Fruit fly (Drosophila melanogaster) whole organism, embryonic: ENCODE results near the gene CG6340.

Experiments
- Abd-B ChIP-seq: fragments of 200-800 bp; sonication (Bioruptor generic); optimal IDR thresholded peaks from 2 replicates; lab custom pipeline; 2018; ENCODE audit warnings: missing biosample characterization, mild to moderate bottlenecking, missing genetic modification characterization, moderate library complexity
- Adf1 ChIP-seq: fragments of 200-800 bp; sonication (Bioruptor generic); IDR thresholded peaks from 2 replicates; pipeline ENCODE4 v1.3.6; 2022; ENCODE audit warnings: missing biosample characterization, missing genetic modification characterization
- Blimp-1 ChIP-seq: fragments of 200-800 bp; sonication (Bioruptor generic); optimal IDR thresholded peaks from 3 replicates; lab custom pipeline; 2018; ENCODE audit warnings: missing biosample characterization, missing genetic modification characterization, mild to moderate bottlenecking, moderate library complexity, missing genetic modification reagents
- CG10654 ChIP-seq: fragments of 200-800 bp; sonication (Bioruptor generic); optimal IDR thresholded peaks from 2 replicates; lab custom pipeline; 2016; ENCODE audit warnings: missing biosample characterization, missing genetic modification characterization
- CG13287 ChIP-seq: fragments of 200-800 bp; sonication (Bioruptor generic); IDR thresholded peaks from 2 replicates; pipeline ENCODE4 v1.3.6; 2022; ENCODE audit warnings: missing biosample characterization, missing genetic modification characterization; ENCODE audit not compliant: partially characterized antibody
- CG15269 ChIP-seq: fragments of 200-800 bp; sonication (Bioruptor generic); optimal IDR thresholded peaks from 2 replicates; lab custom pipeline; 2018; ENCODE audit warnings: missing biosample characterization, mild to moderate bottlenecking, missing genetic modification characterization, moderate library complexity
- CG16779 ChIP-seq: fragments of 200-800 bp; sonication (Bioruptor generic); IDR thresholded peaks from 2 replicates; pipeline ENCODE4 v1.3.6; 2022; ENCODE audit warnings: missing biosample characterization, missing genetic modification characterization
- CG17385 ChIP-seq: fragments of 200-800 bp; sonication (Bioruptor generic); optimal IDR thresholded peaks from 3 replicates; lab custom pipeline; 2018; ENCODE audit warnings: missing biosample characterization, mild to moderate bottlenecking, missing genetic modification characterization
- CG2889 ChIP-seq: fragments of 200-800 bp; sonication (Bioruptor generic); IDR thresholded peaks from 3 replicates; pipeline ENCODE4 v1.3.6; 2022; ENCODE audit warnings: missing biosample characterization, missing genetic modification characterization
- CG31441 ChIP-seq: fragments of 200-800 bp; sonication (Bioruptor generic); IDR thresholded peaks from 2 replicates; pipeline ENCODE4 v1.3.6; 2022; ENCODE audit warnings: missing biosample characterization, missing genetic modification characterization
- CG32532 ChIP-seq: fragments of 200-800 bp; sonication (Bioruptor generic); IDR thresholded peaks from 2 replicates; pipeline ENCODE4 v1.3.6; 2022; ENCODE audit warnings: missing biosample characterization, missing genetic modification characterization
- CG3847 ChIP-seq: fragments of 200-800 bp; sonication (Bioruptor generic); IDR thresholded peaks from 2 replicates; pipeline ENCODE4 v1.3.6; 2022; ENCODE audit warnings: missing biosample characterization, missing genetic modification characterization
- CG43689 ChIP-seq: fragments of 200-800 bp; sonication (Bioruptor generic); IDR thresholded peaks from 2 replicates; pipeline ENCODE4 v1.3.6; 2022; ENCODE audit warnings: missing biosample characterization, missing genetic modification characterization
- CG6272 ChIP-seq: fragments of 200-800 bp; sonication (Bioruptor generic); IDR thresholded peaks from 2 replicates; pipeline ENCODE4 v1.3.6; 2022; ENCODE audit warnings: missing biosample characterization, missing genetic modification characterization
- CG7963 ChIP-seq: fragments of 200-800 bp; sonication (Bioruptor generic); IDR thresholded peaks from 3 replicates; pipeline ENCODE4 v1.3.6; 2022; ENCODE audit warnings: missing biosample characterization, missing genetic modification characterization; ENCODE audit not compliant: partially characterized antibody
- CG7987 ChIP-seq: fragments of 200-800 bp; sonication (Bioruptor generic); optimal IDR thresholded peaks from 2 replicates; lab custom pipeline; 2018; ENCODE audit warnings: missing biosample characterization, mild to moderate bottlenecking, missing genetic modification characterization, moderate library complexity
- Deaf1 ChIP-seq: fragments of 200-800 bp; optimal IDR thresholded peaks from 3 replicates; lab custom pipeline; 2019; ENCODE audit warnings: missing biosample characterization, mild to moderate bottlenecking, missing genetic modification characterization, moderate library complexity
- Dfd ChIP-seq, 2 experiments: fragments of >200 bp; optimal IDR thresholded peaks; 2 replicates each; lab custom pipeline; 2017; ENCODE audit warnings: missing biosample characterization in 2 of 2, missing genetic modification characterization in 2 of 2
- Doc2 ChIP-seq: fragments of 200-800 bp; sonication (Bioruptor generic); IDR thresholded peaks from 2 replicates; pipeline ENCODE4 v1.3.6; 2022; ENCODE audit warnings: missing biosample characterization, missing genetic modification characterization
- Doc3 ChIP-seq: fragments of 200-800 bp; sonication (Bioruptor generic); IDR thresholded peaks from 3 replicates; pipeline ENCODE4 v1.3.6; 2022; ENCODE audit warnings: missing biosample characterization, missing genetic modification characterization; ENCODE audit not compliant: partially characterized antibody
- Fer3 ChIP-seq: fragments of 200-800 bp; sonication (Bioruptor generic); optimal IDR thresholded peaks from 2 replicates; lab custom pipeline; 2018; ENCODE audit warnings: missing biosample characterization, mild to moderate bottlenecking, missing genetic modification characterization, moderate library complexity
- GATAe ChIP-seq: fragments of 200-800 bp; sonication (Bioruptor generic); conservative IDR thresholded peaks from 2 replicates; pipeline ENCODE4 v1.3.6; 2022; ENCODE audit warnings: missing biosample characterization, missing genetic modification characterization
- HHEX ChIP-seq: fragments of 200-800 bp; sonication (Bioruptor generic); optimal IDR thresholded peaks from 3 replicates; lab custom pipeline; 2017; ENCODE audit warnings: missing biosample characterization, mild to moderate bottlenecking, missing genetic modification characterization, missing genetic modification reagents
- HLH3B ChIP-seq: fragments of 200-800 bp; sonication (Bioruptor generic); IDR thresholded peaks from 2 replicates; pipeline ENCODE4 v1.3.6; 2022; ENCODE audit warnings: missing biosample characterization, missing genetic modification characterization
- Hmr ChIP-seq: fragments of 200-800 bp; sonication (Bioruptor generic); optimal IDR thresholded peaks from 3 replicates; lab custom pipeline; 2017; ENCODE audit warnings: mild to moderate bottlenecking, missing biosample characterization, missing genetic modification reagents, missing genetic modification characterization
- NC2β ChIP-seq: fragments of 200-800 bp; sonication (Bioruptor generic); optimal IDR thresholded peaks from 2 replicates; lab custom pipeline; 2016; ENCODE audit warnings: missing biosample characterization, missing genetic modification characterization
- Nf-YC ChIP-seq: fragments of 200-800 bp; optimal IDR thresholded peaks from 3 replicates; lab custom pipeline; 2019; ENCODE audit warnings: missing biosample characterization, mild to moderate bottlenecking, missing genetic modification characterization, moderate library complexity
- Rx ChIP-seq: fragments of 200-800 bp; sonication (Bioruptor generic); IDR thresholded peaks from 2 replicates; pipeline ENCODE4 v1.3.6; 2022; ENCODE audit warnings: missing biosample characterization, missing genetic modification characterization
- Usf ChIP-seq: fragments of 200-800 bp; sonication (Bioruptor generic); optimal IDR thresholded peaks from 2 replicates; lab custom pipeline; 2017; ENCODE audit warnings: missing genotype, missing biosample characterization, missing genetic modification characterization
- Vsx1 ChIP-seq: fragments of 200-800 bp; sonication (Bioruptor generic); optimal IDR thresholded peaks from 2 replicates; lab custom pipeline; 2017; ENCODE audit warnings: missing biosample characterization, mild to moderate bottlenecking, missing genetic modification characterization, missing genetic modification reagents
- ase ChIP-seq: fragments of 200-800 bp; sonication (Bioruptor generic); IDR thresholded peaks from 3 replicates; pipeline ENCODE4 v1.3.6; 2022; ENCODE audit warnings: missing biosample characterization, missing genetic modification characterization
- ash1 ChIP-seq: fragments of 200-800 bp; sonication (Bioruptor generic); optimal IDR thresholded peaks from 2 replicates; lab custom pipeline; 2018; ENCODE audit warnings: missing biosample characterization, mild to moderate bottlenecking, missing genetic modification characterization
- cad ChIP-seq: fragments of >200 bp; optimal IDR thresholded peaks from 2 replicates; lab custom pipeline; 2017; ENCODE audit warnings: missing biosample characterization, missing genetic modification characterization
- cg ChIP-seq: fragments of 200-800 bp; sonication (Bioruptor generic); optimal IDR thresholded peaks from 3 replicates; lab custom pipeline; 2019; ENCODE audit warnings: missing biosample characterization, mild to moderate bottlenecking, missing genetic modification characterization, moderate library complexity
- chinmo ChIP-seq: fragments of 200-800 bp; sonication (Bioruptor generic); IDR thresholded peaks from 4 replicates; pipeline ENCODE4 v1.3.6; 2022; ENCODE audit warnings: missing biosample characterization, missing genetic modification characterization; ENCODE audit not compliant: partially characterized antibody
- crol ChIP-seq: fragments of 200-800 bp; sonication (Bioruptor generic); IDR thresholded peaks from 2 replicates; pipeline ENCODE4 v1.3.6; 2022; ENCODE audit warnings: missing biosample characterization, missing genetic modification characterization
- crp ChIP-seq, 2 experiments: fragments of 200-800 bp; sonication (Bioruptor generic); optimal IDR thresholded peaks; 2 replicates in 1 of 2; 3 replicates in 1 of 2; lab custom pipeline; 2017; ENCODE audit warnings: missing biosample characterization in 2 of 2, missing genetic modification characterization in 2 of 2, mild to moderate bottlenecking in 1 of 2, moderate library complexity in 1 of 2
- danr ChIP-seq: fragments of 200-800 bp; sonication (Bioruptor generic); IDR thresholded peaks from 2 replicates; pipeline ENCODE4 v1.3.6; 2022; ENCODE audit warnings: missing biosample characterization, missing genetic modification characterization
- gfzf ChIP-seq: fragments of 200-800 bp; sonication (Bioruptor generic); optimal IDR thresholded peaks from 2 replicates; lab custom pipeline; 2016; ENCODE audit warnings: missing biosample characterization, mild to moderate bottlenecking, missing genetic modification characterization, moderate library complexity
- insv ChIP-seq, 2 experiments: fragments of 200-800 bp; sonication (Bioruptor generic); optimal IDR thresholded peaks; 3 replicates each; lab custom pipeline; 2016 to 2018; ENCODE audit warnings: missing biosample characterization in 2 of 2, missing genetic modification characterization in 2 of 2
- jing ChIP-seq: fragments of 200-800 bp; sonication (Bioruptor generic); optimal IDR thresholded peaks from 2 replicates; lab custom pipeline; 2018; ENCODE audit warnings: missing biosample characterization, mild to moderate bottlenecking, missing genetic modification characterization
- kay ChIP-seq: fragments of 200-800 bp; sonication (Bioruptor generic); optimal IDR thresholded peaks from 2 replicates; lab custom pipeline; 2016; ENCODE audit warnings: missing biosample characterization, missing genetic modification characterization
- ken ChIP-seq: fragments of 200-800 bp; sonication (Bioruptor generic); IDR thresholded peaks from 3 replicates; pipeline ENCODE4 v1.3.6; 2022; ENCODE audit warnings: missing biosample characterization, missing genetic modification characterization
- mirr ChIP-seq: fragments of 200-800 bp; sonication (Bioruptor generic); optimal IDR thresholded peaks from 3 replicates; lab custom pipeline; 2018; ENCODE audit warnings: missing biosample characterization, mild to moderate bottlenecking, missing genetic modification characterization
- odd ChIP-seq: fragments of 200-800 bp; sonication (Bioruptor generic); optimal IDR thresholded peaks from 2 replicates; lab custom pipeline; 2017; ENCODE audit warnings: missing biosample characterization, mild to moderate bottlenecking, missing genetic modification characterization
- ranshi ChIP-seq: fragments of 200-800 bp; sonication (Bioruptor generic); IDR thresholded peaks from 2 replicates; pipeline ENCODE4 v1.3.6; 2022; ENCODE audit warnings: missing biosample characterization, missing genetic modification characterization
- sug ChIP-seq: fragments of 200-800 bp; optimal IDR thresholded peaks from 2 replicates; lab custom pipeline; 2019; ENCODE audit warnings: missing biosample characterization, mild to moderate bottlenecking, missing genetic modification characterization, moderate library complexity
- tap ChIP-seq: fragments of 200-800 bp; optimal IDR thresholded peaks from 3 replicates; lab custom pipeline; 2019; ENCODE audit warnings: missing biosample characterization, mild to moderate bottlenecking, missing genetic modification characterization, moderate library complexity
- zen2 ChIP-seq: fragments of 200-800 bp; sonication (Bioruptor generic); IDR thresholded peaks from 3 replicates; pipeline ENCODE4 v1.3.6; 2022; ENCODE audit warnings: missing biosample characterization, missing genetic modification characterization; ENCODE audit not compliant: partially characterized antibody
- zfh2 ChIP-seq: fragments of 200-800 bp; sonication (Bioruptor generic); optimal IDR thresholded peaks from 2 replicates; lab custom pipeline; 2016; ENCODE audit warnings: missing biosample characterization, missing genetic modification characterization

The CG6340 gene

DNA sequence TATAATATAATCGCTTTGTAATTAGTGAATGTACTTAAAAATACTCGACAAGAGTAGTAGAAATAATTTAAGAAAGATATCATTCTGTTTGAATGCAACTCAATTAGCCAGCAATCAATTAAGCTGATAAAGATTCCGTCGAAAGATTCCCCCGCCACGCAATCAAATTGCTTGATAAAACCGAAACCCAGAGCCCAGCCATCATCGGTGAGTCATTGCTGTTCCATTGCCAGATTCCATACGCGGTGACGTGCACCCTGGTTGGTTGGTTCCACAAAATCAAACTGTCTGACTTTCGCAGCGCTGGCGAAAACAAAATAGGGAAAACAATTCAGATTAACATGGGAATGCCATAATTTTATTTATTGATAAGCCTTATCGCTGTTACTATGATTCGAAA, 17.6 kb upstream of the CG6340 start (continued):
- no peak for TF ChIP-seq CG17385
- TF ChIP-seq CG15269 (tag; lab: Kevin White, UChicago), result no peak
- TF ChIP-seq CG32532 (GFP tag; lab: Robert Waterston, UW), result no peak
- TF ChIP-seq GATAe (GFP tag; lab: Robert Waterston, UW), result peak; percentile 35; the same call in 1 of the 2 replicates
- no peak for TF ChIP-seq insv (GFP tag; optimal IDR thresholded peaks at IDR 0.05; lab: Kevin White, UChicago)
- TF ChIP-seq Hmr, result no peak
- peak; percentile 71 for TF ChIP-seq kay (GFP tag; lab: Kevin White, UChicago)
- peak; percentile 72 for TF ChIP-seq mirr

dm6 chrX:15465410-15465809, 16.8 kb upstream of the CG6340 start:
- TF ChIP-seq jing (GFP tag; lab: Kevin White, UChicago), result no peak
- TF ChIP-seq CG7963 (GFP tag; lab: Robert Waterston, UW), result no peak
- TF ChIP-seq cad (GFP tag; lab: Kevin White, UChicago), result no peak
- no peak for TF ChIP-seq CG2889
- TF ChIP-seq CG31441 (GFP tag; lab: Robert Waterston, UW), result no peak
- TF ChIP-seq CG13287 (GFP tag; lab: Robert Waterston, UW), result peak; percentile 14; the same call in 1 of the 2 replicates
- TF ChIP-seq ranshi (GFP tag; lab: Robert Waterston, UW), result no peak
- peak in 1 of 2 experiments; percentile 35 for TF ChIP-seq crp (GFP tag; optimal IDR thresholded peaks at IDR 0.05; lab: Kevin White, UChicago)
- no peak for TF ChIP-seq ken (GFP tag; lab: Robert Waterston, UW)
- TF ChIP-seq Usf (GFP tag; lab: Kevin White, UChicago), result no peak
- no peak for TF ChIP-seq danr (GFP tag; lab: Robert Waterston, UW)
- TF ChIP-seq zfh2 (GFP tag; lab: Kevin White, UChicago), result no peak
- peak; percentile 96 for TF ChIP-seq crol (GFP tag; lab: Robert Waterston, UW)
- TF ChIP-seq Rx (GFP tag; lab: Robert Waterston, UW), result no peak
- no peak for TF ChIP-seq Fer3 (tag; lab: Kevin White, UChicago)
- TF ChIP-seq Abd-B (GFP tag; lab: Kevin White, UChicago), result no peak
- no peak for TF ChIP-seq odd (GFP tag; lab: Kevin White, UChicago)
- no peak for TF ChIP-seq zen2 (GFP tag; lab: Robert Waterston, UW)
- no peak for TF ChIP-seq NC2β
- TF ChIP-seq gfzf (GFP tag; lab: Kevin White, UChicago), result no peak
- peak; percentile 17; the same call in 1 of the 2 replicates for TF ChIP-seq HLH3B
- no peak for TF ChIP-seq CG7987 (GFP tag; lab: Kevin White, UChicago)
- peak; percentile 60 for TF ChIP-seq Adf1 (GFP tag; lab: Robert Waterston, UW)
- no peak for TF ChIP-seq Doc2 (GFP tag; lab: Robert Waterston, UW)
- TF ChIP-seq Doc3 (GFP tag; lab: Robert Waterston, UW), result 0 out of 3 replicates have a peak, but pooled peaks have one; percentile 19
- TF ChIP-seq CG6272 (GFP tag; lab: Robert Waterston, UW), result no peak
- TF ChIP-seq Deaf1 (tag; lab: Kevin White, UChicago), result peak; percentile 89
- peak; percentile 68 for TF ChIP-seq sug
- peak; percentile 94 for TF ChIP-seq chinmo (GFP tag; lab: Robert Waterston, UW)
- no peak for TF ChIP-seq HHEX (GFP tag; lab: Kevin White, UChicago)
- TF ChIP-seq cg (GFP tag; lab: Kevin White, UChicago), result peak; percentile 33
- no peak for TF ChIP-seq CG3847
- no peak for TF ChIP-seq CG43689 (GFP tag; lab: Robert Waterston, UW)
- TF ChIP-seq ash1 (GFP tag; lab: Kevin White, UChicago), result no peak
- TF ChIP-seq Vsx1 (GFP tag; lab: Kevin White, UChicago), result no peak
- TF ChIP-seq CG10654 (GFP tag; lab: Kevin White, UChicago), result no peak
- TF ChIP-seq Dfd (GFP tag; optimal IDR thresholded peaks at IDR 0.05; lab: Kevin White, UChicago), result no peak
- TF ChIP-seq tap (tag; lab: Kevin White, UChicago), result no peak
- peak; percentile 51; the same call in 1 of the 2 replicates for TF ChIP-seq GATAe (GFP tag; lab: Robert Waterston, UW)
- TF ChIP-seq CG16779 (GFP tag; lab: Robert Waterston, UW), result no peak
- no peak for TF ChIP-seq ase (GFP tag; lab: Robert Waterston, UW)
- no peak for TF ChIP-seq Blimp-1 (GFP tag; lab: Kevin White, UChicago)
- peak; percentile 35 for TF ChIP-seq Nf-YC (tag; lab: Kevin White, UChicago)
